6 worm cellular contexts compared by ENCODE assay signal in the genomic region with DNA sequence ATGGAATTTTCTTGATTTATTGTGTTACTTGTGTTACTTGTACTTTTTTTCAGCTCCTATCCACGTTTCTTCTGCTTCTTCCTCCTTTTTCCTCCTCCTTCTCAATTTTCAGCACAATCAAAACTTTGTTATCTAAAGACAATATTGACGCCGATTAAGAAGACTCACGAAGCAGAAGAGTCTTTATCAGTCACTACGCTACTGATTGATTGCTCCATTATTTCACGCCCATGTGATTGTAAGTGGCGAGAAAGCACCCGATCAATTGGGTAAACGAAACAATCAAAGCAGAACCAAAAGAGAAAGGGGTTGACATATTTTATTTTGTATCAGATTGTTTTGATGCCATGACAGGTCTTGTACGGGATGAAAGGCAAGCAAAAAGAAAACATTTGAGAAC.
TF ChIP-seq lines count a peak whose summit lies in the region.

A gene (plus strand): TSS at position 392 of the 400 bp plus-strand sequence.

TF ChIP-seq in whole organism, L1 larva, 84 proteins besides CTCF, POLR2A, EP300 and RAD21:
- peak; percentile 21 for TF ChIP-seq jun-1 (tag; optimal IDR thresholded peaks at IDR 0.05; lab: Kevin White, UChicago)
- TF ChIP-seq lin-35 (GFP tag; optimal IDR thresholded peaks at IDR 0.05; lab: Kevin White, UChicago), result peak in 1 of 2 experiments; percentile 40
- no peak for TF ChIP-seq lin-13 (GFP tag; optimal IDR thresholded peaks at IDR 0.05; lab: Kevin White, UChicago)
- TF ChIP-seq elt-2 (tag; optimal IDR thresholded peaks at IDR 0.05; lab: Kevin White, UChicago), result peak; percentile 92

TF ChIP-seq in whole organism, L2 larva, 48 proteins besides CTCF, POLR2A, EP300 and RAD21:
- TF ChIP-seq fos-1 (tag; optimal IDR thresholded peaks at IDR 0.05; lab: Kevin White, UChicago) (peak; percentile 65), ceh-16 (tag; optimal IDR thresholded peaks at IDR 0.05; lab: Kevin White, UChicago) (no peak)

TF ChIP-seq in whole organism, L3 larva, 47 proteins besides CTCF, POLR2A, EP300 and RAD21:
- TF ChIP-seq nhr-23 (tag; optimal IDR thresholded peaks at IDR 0.05; lab: Kevin White, UChicago) (no peak), nhr-28 (tag; optimal IDR thresholded peaks at IDR 0.05; lab: Kevin White, UChicago) (no peak), nhr-77 (tag; optimal IDR thresholded peaks at IDR 0.05; lab: Kevin White, UChicago) (no peak), ztf-4 (tag; optimal IDR thresholded peaks at IDR 0.05; lab: Kevin White, UChicago) (no peak), fos-1 (tag; optimal IDR thresholded peaks at IDR 0.05; lab: Kevin White, UChicago) (no peak), mdl-1 (tag; optimal IDR thresholded peaks at IDR 0.05; lab: Kevin White, UChicago) (no peak), egl-5 (tag; optimal IDR thresholded peaks at IDR 0.05; lab: Kevin White, UChicago) (no peak), pha-4 (tag; optimal IDR thresholded peaks at IDR 0.05; lab: Kevin White, UChicago) (no peak), pqm-1 (tag; optimal IDR thresholded peaks at IDR 0.05; lab: Kevin White, UChicago) (peak; percentile 42), zag-1 (tag; optimal IDR thresholded peaks at IDR 0.05; lab: Kevin White, UChicago) (no peak), nhr-11 (tag; optimal IDR thresholded peaks at IDR 0.05; lab: Kevin White, UChicago) (no peak), nhr-25 (tag; optimal IDR thresholded peaks at IDR 0.05; lab: Kevin White, UChicago) (no peak), elt-2 (tag; optimal IDR thresholded peaks at IDR 0.05; lab: Kevin White, UChicago) (peak; percentile 86)

TF ChIP-seq in whole organism, L4 larva, 104 proteins besides CTCF, POLR2A, EP300 and RAD21 (continues in another document):
- TF ChIP-seq Y48G9A.11 (GFP tag; IDR thresholded peaks at IDR 0.05; lab: Robert Waterston, UW), result no peak
- TF ChIP-seq mxl-3 (GFP tag; optimal IDR thresholded peaks at IDR 0.05; lab: Kevin White, UChicago), result no peak
- TF ChIP-seq nhr-28 (tag; optimal IDR thresholded peaks at IDR 0.05; lab: Kevin White, UChicago), result peak; percentile 48
- no peak for TF ChIP-seq madf-9 (GFP tag; conservative IDR thresholded peaks at IDR 0.05; lab: Robert Waterston, UW)
- TF ChIP-seq F49E8.2 (tag; optimal IDR thresholded peaks at IDR 0.05; lab: Kevin White, UChicago; ENCODE audit: borderline replicate concordance), result no peak
- no peak for TF ChIP-seq sdz-12 (GFP tag; optimal IDR thresholded peaks at IDR 0.05; lab: Kevin White, UChicago)
- no peak for TF ChIP-seq unc-130 (GFP tag; optimal IDR thresholded peaks at IDR 0.05; lab: Kevin White, UChicago)
- TF ChIP-seq nhr-10 (tag; optimal IDR thresholded peaks at IDR 0.05; lab: Kevin White, UChicago), result no peak
- TF ChIP-seq ceh-28 (tag; optimal IDR thresholded peaks at IDR 0.05; lab: Kevin White, UChicago), result no peak
- no peak for TF ChIP-seq aha-1 (tag; lab: Kevin White, UChicago)
- TF ChIP-seq daf-16 (GFP tag; optimal IDR thresholded peaks at IDR 0.05; lab: Kevin White, UChicago), result no peak
- peak; percentile 80 for TF ChIP-seq daf-16 (tag; optimal IDR thresholded peaks at IDR 0.05; lab: Kevin White, UChicago)
- TF ChIP-seq hlh-11 (tag; optimal IDR thresholded peaks at IDR 0.05; lab: Kevin White, UChicago), result peak; percentile 60
- no peak for TF ChIP-seq Y105C5A.15 (GFP tag; IDR thresholded peaks at IDR 0.05; lab: Robert Waterston, UW)
- TF ChIP-seq unc-62 (GFP tag; optimal IDR thresholded peaks at IDR 0.05 in 1 of 2; lab: Kevin White, UChicago), result peak in 1 of 2 experiments; percentile 93
- TF ChIP-seq unc-62 (tag; optimal IDR thresholded peaks at IDR 0.05; lab: Kevin White, UChicago), result no peak
- TF ChIP-seq dmd-9 (GFP tag; IDR thresholded peaks at IDR 0.05; lab: Robert Waterston, UW), result no peak
- TF ChIP-seq pqm-1 (tag; optimal IDR thresholded peaks at IDR 0.05; lab: Kevin White, UChicago), result peak; percentile 50
- peak; percentile 75 for TF ChIP-seq dmd-6 (GFP tag; IDR thresholded peaks at IDR 0.05; lab: Robert Waterston, UW)
- no peak for TF ChIP-seq D1046.2 (GFP tag; IDR thresholded peaks at IDR 0.05; lab: Robert Waterston, UW)
- no peak for TF ChIP-seq snpc-4 (tag; optimal IDR thresholded peaks at IDR 0.05; lab: Kevin White, UChicago)
- no peak for TF ChIP-seq zip-2 (tag; optimal IDR thresholded peaks at IDR 0.05; lab: Kevin White, UChicago)
- TF ChIP-seq madf-5 (GFP tag; IDR thresholded peaks at IDR 0.05; lab: Robert Waterston, UW), result no peak
- TF ChIP-seq dve-1 (tag; optimal IDR thresholded peaks at IDR 0.05; lab: Kevin White, UChicago; ENCODE audit: insufficient read depth), result peak; percentile 58

TF ChIP-seq in whole organism, late embryonic, 69 proteins besides CTCF, POLR2A, EP300 and RAD21:
- TF ChIP-seq pax-1 (tag; optimal IDR thresholded peaks at IDR 0.05; lab: Kevin White, UChicago) (no peak), madf-2 (tag; optimal IDR thresholded peaks at IDR 0.05; lab: Kevin White, UChicago) (no peak), hlh-6 (tag; optimal IDR thresholded peaks at IDR 0.05; lab: Kevin White, UChicago) (no peak), ama-1 (optimal IDR thresholded peaks at IDR 0.05; lab: Kevin White, UChicago) (no peak), elt-2 (tag; optimal IDR thresholded peaks at IDR 0.05; lab: Kevin White, UChicago) (peak; percentile 88)

TF ChIP-seq in whole organism, young adult, 124 proteins besides CTCF, POLR2A, EP300 and RAD21:
- peak; percentile 80 for TF ChIP-seq nhr-80 (tag; optimal IDR thresholded peaks at IDR 0.05; lab: Kevin White, UChicago)
- TF ChIP-seq sea-2 (GFP tag; IDR thresholded peaks at IDR 0.05; lab: Robert Waterston, UW), result no peak
- TF ChIP-seq Y53F4B.3 (GFP tag; IDR thresholded peaks at IDR 0.05; lab: Robert Waterston, UW), result no peak
- no peak for TF ChIP-seq egl-44 (GFP tag; IDR thresholded peaks at IDR 0.05; lab: Robert Waterston, UW)
TF ChIP-seq in whole organism, young adult: peak in this region for 1.
